Worm (Caenorhabditis elegans) whole organism, midembryonic: ENCODE data around the gene K02F3.12.

Source experiments
- T22C8.4 ChIP-seq: fragments of 200-800 bp; sonication (Bioruptor generic); IDR thresholded peaks from 2 replicates; pipeline ENCODE4 v1.3.6; 2022; ENCODE audit warnings: missing genetic modification characterization, missing compliant biosample characterization
- cog-1 ChIP-seq: sonication (generic microtip); optimal IDR thresholded peaks from 2 replicates; lab custom pipeline; 2016; ENCODE audit warnings: missing genetic modification characterization, missing compliant biosample characterization
- flt-1 ChIP-seq: fragments of 200-800 bp; sonication (Bioruptor generic); IDR thresholded peaks from 2 replicates; pipeline ENCODE4 v1.3.6; 2022; ENCODE audit warnings: missing genetic modification characterization, missing compliant biosample characterization
- med-1 ChIP-seq: sonication (generic microtip); optimal IDR thresholded peaks from 2 replicates; lab custom pipeline; 2017; ENCODE audit warnings: missing genetic modification characterization, mild to moderate bottlenecking, missing compliant biosample characterization, antibody characterized with exemption, missing genetic modification reagents; ENCODE audit not compliant: insufficient read depth
- ref-1 ChIP-seq: fragments of 200-800 bp; sonication (Bioruptor generic); conservative IDR thresholded peaks from 2 replicates; pipeline ENCODE4 v1.3.6; 2022; ENCODE audit warnings: missing genetic modification reagents, missing genetic modification characterization, missing compliant biosample characterization
- tab-1 ChIP-seq: fragments of 200-800 bp; sonication (Bioruptor generic); IDR thresholded peaks from 2 replicates; pipeline ENCODE4 v1.3.6; 2022; ENCODE audit warnings: missing genetic modification characterization, missing compliant biosample characterization
- ztf-29 ChIP-seq: fragments of 200-800 bp; sonication (Bioruptor generic); IDR thresholded peaks from 2 replicates; pipeline ENCODE4 v1.3.6; 2022; ENCODE audit warnings: missing genetic modification reagents, missing genetic modification characterization, missing compliant biosample characterization

DNA sequence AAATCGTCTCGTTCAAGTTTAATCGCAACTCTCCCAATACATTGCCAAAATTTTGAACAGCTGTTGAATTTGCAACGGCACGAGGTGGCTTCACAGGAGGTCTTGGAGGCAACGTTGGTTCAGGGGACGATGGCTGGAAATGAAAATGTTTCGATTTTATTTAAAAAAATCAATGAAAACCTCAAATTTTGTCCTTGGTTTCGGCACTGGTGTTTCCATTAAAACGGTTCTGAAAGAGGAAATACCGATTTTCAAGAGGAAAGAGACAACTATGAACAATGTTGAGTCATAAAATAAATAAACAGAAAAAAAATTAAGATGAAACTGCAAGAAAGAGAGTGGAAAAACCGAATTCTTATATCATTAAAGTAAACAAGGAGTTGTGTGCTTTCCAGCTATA, 51.0 kb downstream of the K02F3.12 start, which contains the start of gene F23H11.4:
- no peak for TF ChIP-seq med-1 (GFP tag; lab: Kevin White, UChicago)
- no peak for TF ChIP-seq flt-1 (GFP tag; lab: Robert Waterston, UW)
- no peak for TF ChIP-seq ref-1 (GFP tag; lab: Robert Waterston, UW)
- TF ChIP-seq cog-1 (tag; lab: Kevin White, UChicago) = no peak
- no peak for TF ChIP-seq tab-1
- no peak for TF ChIP-seq T22C8.4
- no peak for TF ChIP-seq ztf-29 (GFP tag; lab: Robert Waterston, UW)
